Worm (Caenorhabditis elegans): ENCODE measurements around the gene F19B10.13.

ce11 chrII:3681365-3682083 lies 19.4 kb downstream of the F19B10.13 start, which contains the start of gene F19B10.10:
- no peak for TF ChIP-seq pqm-1 (tag; optimal IDR thresholded peaks at IDR 0.05)
- TF ChIP-seq lin-15B (tag; optimal IDR thresholded peaks at IDR 0.05): no peak
- no peak for TF ChIP-seq nhr-12 (tag; optimal IDR thresholded peaks at IDR 0.05)
- no peak for TF ChIP-seq ztf-11 (tag; optimal IDR thresholded peaks at IDR 0.05)
- TF ChIP-seq daf-12 (tag; optimal IDR thresholded peaks at IDR 0.05): no peak
- TF ChIP-seq unc-62 (GFP tag; optimal IDR thresholded peaks at IDR 0.05): no peak
- no peak for TF ChIP-seq fos-1 (tag; optimal IDR thresholded peaks at IDR 0.05)
- no peak for TF ChIP-seq skn-1 (tag; optimal IDR thresholded peaks at IDR 0.05)
- TF ChIP-seq ceh-9 (tag; optimal IDR thresholded peaks at IDR 0.05): no peak
- TF ChIP-seq jun-1 (tag; optimal IDR thresholded peaks at IDR 0.05): no peak
- TF ChIP-seq nhr-23 (tag; optimal IDR thresholded peaks at IDR 0.05): no peak
- TF ChIP-seq ama-1 (optimal IDR thresholded peaks at IDR 0.05): no peak

Data from whole organism, L3 larva.